Worm (Caenorhabditis elegans) whole organism, L3 larva: Measurements from ENCODE around the gene grl-23.

Source experiments
- ZK546.5 ChIP-seq: sonication (generic microtip); optimal IDR thresholded peaks from 2 replicates; lab custom pipeline; 2017; ENCODE audit warnings: missing biosample characterization, missing genetic modification characterization
- aly-2 ChIP-seq: fragments of 150-350 bp; optimal IDR thresholded peaks from 2 replicates; lab custom pipeline; 2014; ENCODE audit warnings: missing biosample characterization, missing genetic modification characterization
- ama-1 ChIP-seq: fragments of 150-350 bp; optimal IDR thresholded peaks from 2 replicates; lab custom pipeline; 2018
- elt-1 ChIP-seq: fragments of 150-350 bp; optimal IDR thresholded peaks from 2 replicates; lab custom pipeline; 2014; ENCODE audit warnings: missing biosample characterization, missing genetic modification characterization
- lsy-12 ChIP-seq: sonication (generic microtip); optimal IDR thresholded peaks from 2 replicates; lab custom pipeline; 2016; ENCODE audit warnings: mild to moderate bottlenecking, missing genetic modification characterization, missing compliant biosample characterization
- nhr-11 ChIP-seq: fragments of 150-350 bp; optimal IDR thresholded peaks from 2 replicates; lab custom pipeline; 2014; ENCODE audit warnings: missing biosample characterization, missing genetic modification characterization
- nhr-25 ChIP-seq: sonication (generic microtip); optimal IDR thresholded peaks from 2 replicates; lab custom pipeline; 2017; ENCODE audit warnings: missing biosample characterization, missing genetic modification characterization
- nhr-76 ChIP-seq: fragments of 150-350 bp; sonication (generic microtip); optimal IDR thresholded peaks from 5 replicates; lab custom pipeline; 2014; ENCODE audit warnings: missing biosample characterization, missing genetic modification characterization
- skn-1 ChIP-seq: fragments of 150-350 bp; optimal IDR thresholded peaks from 2 replicates; lab custom pipeline; 2014; ENCODE audit warnings: missing biosample characterization, missing genetic modification characterization
- unc-39 ChIP-seq: sonication (generic microtip); optimal IDR thresholded peaks from 4 replicates; lab custom pipeline; 2017; ENCODE audit warnings: missing biosample characterization, missing genetic modification characterization
- ztf-11 ChIP-seq: fragments of 150-350 bp; optimal IDR thresholded peaks from 2 replicates; lab custom pipeline; 2014; ENCODE audit warnings: missing biosample characterization, missing genetic modification characterization

DNA sequence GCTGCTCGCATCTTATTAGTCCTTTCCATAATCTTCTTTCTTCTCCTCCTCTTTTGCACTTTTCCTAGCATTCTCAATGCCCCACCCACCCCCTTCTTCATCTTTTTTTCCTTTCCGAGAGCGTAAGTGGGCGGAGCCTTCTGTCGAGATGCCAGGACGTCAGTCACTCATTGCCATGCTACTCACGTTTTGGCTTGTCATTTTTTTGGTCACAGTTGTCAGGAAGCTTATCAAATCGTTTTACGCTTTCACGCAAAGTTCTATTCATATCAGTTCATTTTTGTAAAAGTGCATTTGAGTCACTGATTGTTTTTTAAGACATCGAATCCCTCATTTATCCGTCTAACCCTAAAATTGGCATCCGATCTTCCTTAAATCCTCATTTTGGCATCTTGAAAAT lies 36.7 kb downstream of the grl-23 start:
- TF ChIP-seq ZK546.5 (tag; lab: Kevin White, UChicago): no peak
- TF ChIP-seq ztf-11 (tag; lab: Kevin White, UChicago): no peak
- no peak for TF ChIP-seq aly-2
- no peak for TF ChIP-seq ama-1 (lab: Kevin White, UChicago)
- TF ChIP-seq nhr-25: no peak
- no peak for TF ChIP-seq nhr-11 (tag; lab: Kevin White, UChicago)
- no peak for TF ChIP-seq lsy-12 (tag; lab: Kevin White, UChicago)
- TF ChIP-seq elt-1 (tag; lab: Kevin White, UChicago): no peak
- TF ChIP-seq skn-1 (tag; lab: Kevin White, UChicago): no peak
- TF ChIP-seq nhr-76 (tag; lab: Kevin White, UChicago): no peak
- no peak for TF ChIP-seq unc-39 (tag; lab: Kevin White, UChicago)
